Worm (Caenorhabditis elegans): Measurements from ENCODE around the gene C05E11.6.

Gene C05E11.6

DNA sequence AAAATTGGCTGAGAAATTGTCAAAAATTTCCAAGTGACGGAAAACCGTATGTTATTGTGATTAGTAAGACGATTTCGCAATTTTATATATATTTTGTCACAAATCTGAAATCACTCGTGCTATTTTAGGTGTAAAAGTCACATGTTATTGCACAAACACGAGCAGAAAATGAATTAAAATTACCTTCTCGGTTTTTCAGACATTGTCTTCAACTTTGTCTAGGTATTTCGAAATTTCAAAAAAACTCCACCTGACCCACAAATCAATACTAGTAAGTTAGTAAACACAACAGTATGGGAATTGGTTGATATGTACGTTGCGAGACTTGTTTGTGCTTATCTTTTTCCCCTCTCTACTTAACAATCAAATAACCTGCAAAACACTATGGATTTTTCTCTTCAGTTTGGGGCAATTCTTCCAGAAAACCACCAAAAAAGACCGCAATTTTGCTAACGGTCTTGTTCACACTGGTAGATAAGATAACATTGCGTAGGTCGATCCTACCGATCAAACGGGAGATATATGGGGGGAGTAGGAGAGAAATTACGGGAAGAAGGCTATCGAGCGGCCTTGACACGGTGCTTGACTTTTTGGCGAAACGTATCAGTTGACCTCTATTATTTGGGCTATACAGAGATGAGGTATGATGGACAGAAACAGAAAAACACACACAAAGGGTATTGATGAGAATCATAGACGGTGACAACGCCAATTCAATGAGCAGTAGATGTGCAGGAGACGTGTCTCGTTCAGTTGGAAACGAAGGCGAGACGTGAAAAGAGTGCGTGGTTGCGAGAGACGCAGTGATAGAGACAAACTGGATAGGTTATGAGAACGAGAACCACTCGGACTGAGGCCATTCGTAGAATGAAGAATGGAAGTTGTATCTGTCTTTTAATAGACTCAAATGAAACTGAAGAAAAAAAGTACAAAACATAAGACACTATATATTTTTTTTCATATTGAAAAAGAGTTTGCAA is 39.8 kb upstream of the C05E11.6 start, which contains the start of gene C07A12.7:
Gene C07A12.7 (minus strand): TSS at position 308 of the 980 bp plus-strand sequence.
- no peak for TF ChIP-seq zip-5 (tag; optimal IDR thresholded peaks at IDR 0.05)
- peak; percentile 2 for TF ChIP-seq sdc-2 (tag; optimal IDR thresholded peaks at IDR 0.05)
- peak; percentile 69 for TF ChIP-seq rnt-1 (tag; optimal IDR thresholded peaks at IDR 0.05)
- TF ChIP-seq tbx-2 (tag; optimal IDR thresholded peaks at IDR 0.05), result peak; percentile 11
- TF ChIP-seq K02D7.2 (tag; optimal IDR thresholded peaks at IDR 0.05), result no peak
- TF ChIP-seq unc-55 (GFP tag; optimal IDR thresholded peaks at IDR 0.05), result peak; percentile 11
- TF ChIP-seq elt-2 (tag; optimal IDR thresholded peaks at IDR 0.05), result peak; percentile 24
- peak; percentile 12 for TF ChIP-seq nfya-1 (tag; optimal IDR thresholded peaks at IDR 0.05)

DNA sequence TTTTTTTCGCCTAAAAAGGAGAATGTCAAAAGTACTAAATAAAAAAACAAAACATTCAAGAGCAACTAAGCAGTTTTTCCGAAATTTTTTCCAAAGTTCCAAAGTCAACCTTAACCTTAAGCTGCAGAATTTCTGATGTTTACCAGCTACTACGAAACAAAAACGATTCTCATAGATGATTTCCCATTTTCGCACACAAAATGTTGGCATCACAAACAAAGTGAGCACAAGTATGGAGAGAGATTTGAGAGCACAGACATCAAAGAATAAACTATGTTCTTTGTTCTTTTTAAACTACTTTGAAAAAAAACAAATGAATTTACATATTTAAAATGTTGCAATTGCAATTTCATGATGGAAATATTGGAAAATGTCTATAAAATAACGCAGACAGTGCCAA is 38.6 kb upstream of the C05E11.6 start:
- TF ChIP-seq nhr-11 (tag; optimal IDR thresholded peaks at IDR 0.05) (no peak), ceh-45 (GFP tag; IDR thresholded peaks at IDR 0.05) (no peak), lim-6 (tag; optimal IDR thresholded peaks at IDR 0.05) (no peak), pag-3 (tag; optimal IDR thresholded peaks at IDR 0.05; ENCODE audit: borderline replicate concordance) (no peak), rnt-1 (tag; optimal IDR thresholded peaks at IDR 0.05) (no peak), ceh-18 (tag; optimal IDR thresholded peaks at IDR 0.05) (no peak), fkh-10 (GFP tag; optimal IDR thresholded peaks at IDR 0.05) (no peak), hlh-15 (tag; optimal IDR thresholded peaks at IDR 0.05) (no peak), ztf-16 (tag; optimal IDR thresholded peaks at IDR 0.05) (no peak), ref-2 (tag; optimal IDR thresholded peaks at IDR 0.05) (no peak), ets-4 (tag; optimal IDR thresholded peaks at IDR 0.05) (no peak), ceh-6 (GFP tag; optimal IDR thresholded peaks at IDR 0.05) (no peak)

DNA sequence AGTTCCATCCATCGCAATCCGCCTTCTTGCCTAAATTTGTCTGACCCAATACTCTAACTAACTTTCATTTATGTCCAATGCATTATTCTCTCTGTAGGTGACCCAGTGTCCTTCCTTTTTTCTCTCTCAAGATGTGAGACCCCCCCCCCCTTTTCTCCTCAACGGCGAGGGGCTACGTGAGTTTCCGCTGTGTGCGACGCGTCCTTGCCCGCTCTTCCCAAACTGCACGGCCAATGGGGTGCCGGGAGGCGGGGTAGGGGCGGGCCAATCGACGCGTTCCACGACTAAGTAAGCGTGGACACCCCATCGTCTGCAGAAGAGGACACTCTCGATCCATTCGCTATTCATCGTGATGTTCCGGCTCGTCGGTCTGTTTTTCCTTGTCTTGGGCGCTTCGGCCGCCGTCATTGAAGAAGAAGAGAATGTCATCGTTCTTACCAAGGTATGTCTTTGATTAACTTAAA is 38.0 kb upstream of the C05E11.6 start, which contains the start of gene pdi-2:
Gene pdi-2 (plus strand): TSS at position 269 of the 464 bp plus-strand sequence.
- TF ChIP-seq ceh-14 (tag; optimal IDR thresholded peaks at IDR 0.05) (peak; percentile 48), ceh-18 (tag; optimal IDR thresholded peaks at IDR 0.05) (no peak), syd-9 (tag; optimal IDR thresholded peaks at IDR 0.05) (no peak), dmd-4 (tag; optimal IDR thresholded peaks at IDR 0.05; ENCODE audit: borderline replicate concordance) (peak; percentile 14), npax-4 (tag; optimal IDR thresholded peaks at IDR 0.05) (no peak), fkh-6 (tag; optimal IDR thresholded peaks at IDR 0.05) (no peak), K02D7.2 (tag; optimal IDR thresholded peaks at IDR 0.05) (no peak), zip-5 (tag; optimal IDR thresholded peaks at IDR 0.05) (no peak), ceh-6 (GFP tag; optimal IDR thresholded peaks at IDR 0.05) (peak; percentile 61), ttx-3 (tag; optimal IDR thresholded peaks at IDR 0.05) (peak; percentile 16), eyg-1 (tag; optimal IDR thresholded peaks at IDR 0.05) (peak; percentile 47), rnt-1 (tag; optimal IDR thresholded peaks at IDR 0.05) (no peak), C08G9.2 (tag; optimal IDR thresholded peaks at IDR 0.05) (no peak), pag-3 (tag; optimal IDR thresholded peaks at IDR 0.05; ENCODE audit: borderline replicate concordance) (no peak), ceh-45 (GFP tag; IDR thresholded peaks at IDR 0.05) (no peak), hlh-13 (GFP tag; optimal IDR thresholded peaks at IDR 0.05) (no peak), ref-2 (tag; optimal IDR thresholded peaks at IDR 0.05) (peak; percentile 85), madf-2 (tag; optimal IDR thresholded peaks at IDR 0.05) (peak; percentile 8), fax-1 (tag; optimal IDR thresholded peaks at IDR 0.05) (no peak), unc-3 (GFP tag; conservative IDR thresholded peaks at IDR 0.05) (no peak), unc-3 (tag; optimal IDR thresholded peaks at IDR 0.05) (no peak), ceh-22 (tag; optimal IDR thresholded peaks at IDR 0.05) (no peak), pha-4 (tag; optimal IDR thresholded peaks at IDR 0.05) (no peak), che-1 (tag; optimal IDR thresholded peaks at IDR 0.05) (peak; percentile 37), Y22D7AL.16 (tag; optimal IDR thresholded peaks at IDR 0.05) (peak; percentile 22), elt-4 (tag; optimal IDR thresholded peaks at IDR 0.05) (no peak), ceh-19 (GFP tag; optimal IDR thresholded peaks at IDR 0.05) (peak; percentile 69), F13H6.1 (tag; optimal IDR thresholded peaks at IDR 0.05) (peak; percentile 14), hlh-30 (tag; optimal IDR thresholded peaks at IDR 0.05; ENCODE audit: insufficient read depth) (no peak), dve-1 (tag; optimal IDR thresholded peaks at IDR 0.05) (no peak), lin-11 (tag; optimal IDR thresholded peaks at IDR 0.05) (peak; percentile 24), pax-1 (tag; optimal IDR thresholded peaks at IDR 0.05) (no peak), pros-1 (tag; optimal IDR thresholded peaks at IDR 0.05) (peak; percentile 56), ahr-1 (tag; optimal IDR thresholded peaks at IDR 0.05) (peak; percentile 1), ceh-2 (tag; optimal IDR thresholded peaks at IDR 0.05) (no peak), elt-2 (tag; optimal IDR thresholded peaks at IDR 0.05) (peak; percentile 34)

All from whole organism, late embryonic.